Fruit fly (Drosophila melanogaster) whole organism, embryonic: Measurements from ENCODE around the gene GatB.

ENCODE experiments used
- Blimp-1 ChIP-seq: fragments of 200-800 bp; sonication (Bioruptor generic); optimal IDR thresholded peaks from 3 replicates; lab custom pipeline; 2018; ENCODE audit warnings: missing biosample characterization, missing genetic modification characterization, mild to moderate bottlenecking, moderate library complexity, missing genetic modification reagents
- CG10462 ChIP-seq: fragments of 200-800 bp; sonication (Bioruptor generic); optimal IDR thresholded peaks from 2 replicates; lab custom pipeline; 2016; ENCODE audit warnings: missing biosample characterization, missing genetic modification characterization
- CG11085 ChIP-seq: fragments of 200-800 bp; sonication (Bioruptor generic); IDR thresholded peaks from 2 replicates; pipeline ENCODE4 v1.3.6; 2022; ENCODE audit warnings: missing biosample characterization, missing genetic modification characterization
- CG11695 ChIP-seq: fragments of 200-800 bp; sonication (Bioruptor generic); IDR thresholded peaks from 3 replicates; pipeline ENCODE4 v1.3.6; 2022; ENCODE audit warnings: missing biosample characterization, missing genetic modification characterization
- CG11723 ChIP-seq: fragments of 200-800 bp; sonication (Bioruptor generic); optimal IDR thresholded peaks from 2 replicates; lab custom pipeline; 2017; ENCODE audit warnings: missing biosample characterization, mild to moderate bottlenecking, missing genetic modification characterization
- CG12104 ChIP-seq: fragments of 200-800 bp; sonication (Bioruptor generic); optimal IDR thresholded peaks from 3 replicates; lab custom pipeline; 2016; ENCODE audit warnings: missing biosample characterization, missing genetic modification characterization
- CG13296 ChIP-seq: fragments of 200-800 bp; sonication (Bioruptor generic); optimal IDR thresholded peaks from 3 replicates; lab custom pipeline; 2018; ENCODE audit warnings: missing biosample characterization, mild to moderate bottlenecking, missing genetic modification characterization
- CG13424 ChIP-seq: fragments of 200-800 bp; sonication (Bioruptor generic); optimal IDR thresholded peaks from 2 replicates; lab custom pipeline; 2019; ENCODE audit warnings: missing biosample characterization, mild to moderate bottlenecking, missing genetic modification characterization, moderate library complexity
- CG17612 ChIP-seq: fragments of 200-800 bp; sonication (Bioruptor generic); IDR thresholded peaks from 2 replicates; pipeline ENCODE4 v1.3.6; 2022; ENCODE audit warnings: missing biosample characterization, missing genetic modification characterization
- CG2712 ChIP-seq: fragments of 200-800 bp; optimal IDR thresholded peaks from 3 replicates; lab custom pipeline; 2019; ENCODE audit warnings: missing biosample characterization, mild to moderate bottlenecking, missing genetic modification characterization, moderate library complexity
- CG32772 ChIP-seq: fragments of 200-800 bp; sonication (Bioruptor generic); IDR thresholded peaks from 2 replicates; pipeline ENCODE4 v1.3.6; 2022; ENCODE audit warnings: missing biosample characterization, missing genetic modification characterization
- CG33557 ChIP-seq: fragments of 200-800 bp; sonication (Bioruptor generic); optimal IDR thresholded peaks from 2 replicates; lab custom pipeline; 2019; ENCODE audit warnings: missing biosample characterization, mild to moderate bottlenecking, missing genetic modification characterization, moderate library complexity
- CG3838 ChIP-seq: fragments of 200-800 bp; sonication (Bioruptor generic); optimal IDR thresholded peaks from 3 replicates; lab custom pipeline; 2016; ENCODE audit warnings: missing biosample characterization, missing genetic modification characterization
- CG4730 ChIP-seq: fragments of 200-800 bp; sonication (Bioruptor generic); IDR thresholded peaks from 2 replicates; pipeline ENCODE4 v1.3.6; 2022; ENCODE audit warnings: missing biosample characterization, missing genetic modification characterization
- CG4820 ChIP-seq: fragments of 200-800 bp; sonication (Bioruptor generic); optimal IDR thresholded peaks from 3 replicates; lab custom pipeline; 2016; ENCODE audit warnings: missing biosample characterization, missing genetic modification characterization
- CG6813 ChIP-seq: fragments of 200-800 bp; sonication (Bioruptor generic); optimal IDR thresholded peaks from 2 replicates; lab custom pipeline; 2017; ENCODE audit warnings: missing biosample characterization, missing genetic modification characterization, mild to moderate bottlenecking, moderate library complexity, missing genetic modification reagents
- Dek ChIP-seq: fragments of 200-800 bp; sonication (Bioruptor generic); optimal IDR thresholded peaks from 3 replicates; lab custom pipeline; 2019; ENCODE audit warnings: missing biosample characterization, mild to moderate bottlenecking, missing genetic modification characterization, moderate library complexity
- Doc2 ChIP-seq: fragments of 200-800 bp; sonication (Bioruptor generic); IDR thresholded peaks from 2 replicates; pipeline ENCODE4 v1.3.6; 2022; ENCODE audit warnings: missing biosample characterization, missing genetic modification characterization
- Drgx ChIP-seq: fragments of 200-800 bp; sonication (Bioruptor generic); IDR thresholded peaks from 2 replicates; pipeline ENCODE4 v1.3.6; 2022; ENCODE audit warnings: missing biosample characterization, missing genetic modification characterization
- E2f1 ChIP-seq: fragments of 200-800 bp; sonication (Bioruptor generic); IDR thresholded peaks from 2 replicates; pipeline ENCODE4 v1.3.6; 2022; ENCODE audit warnings: missing biosample characterization, missing genetic modification characterization
- E2f2 ChIP-seq: fragments of 200-800 bp; sonication (Bioruptor generic); IDR thresholded peaks from 2 replicates; pipeline ENCODE4 v1.3.6; 2022; ENCODE audit warnings: missing biosample characterization, missing genetic modification characterization
- ERR ChIP-seq: fragments of 200-800 bp; sonication (Bioruptor generic); optimal IDR thresholded peaks from 2 replicates; lab custom pipeline; 2016; ENCODE audit warnings: missing biosample characterization, missing genetic modification characterization
- Fer3 ChIP-seq: fragments of 200-800 bp; sonication (Bioruptor generic); optimal IDR thresholded peaks from 2 replicates; lab custom pipeline; 2018; ENCODE audit warnings: missing biosample characterization, mild to moderate bottlenecking, missing genetic modification characterization, moderate library complexity
- HHEX ChIP-seq: fragments of 200-800 bp; sonication (Bioruptor generic); optimal IDR thresholded peaks from 3 replicates; lab custom pipeline; 2017; ENCODE audit warnings: missing biosample characterization, mild to moderate bottlenecking, missing genetic modification characterization, missing genetic modification reagents
- MBD-R2 ChIP-seq: fragments of 200-800 bp; sonication (Bioruptor generic); IDR thresholded peaks from 2 replicates; pipeline ENCODE4 v1.3.6; 2022; ENCODE audit warnings: missing biosample characterization, missing genetic modification characterization
- NfI ChIP-seq: fragments of 200-800 bp; sonication (Bioruptor generic); optimal IDR thresholded peaks from 3 replicates; lab custom pipeline; 2018; ENCODE audit warnings: missing biosample characterization, mild to moderate bottlenecking, missing genetic modification characterization, moderate library complexity
- Tbp ChIP-seq: fragments of >200 bp; optimal IDR thresholded peaks from 2 replicates; lab custom pipeline; 2018; ENCODE audit warnings: missing biosample characterization, missing genetic modification characterization
- Xrp1 ChIP-seq: fragments of 200-800 bp; sonication (Bioruptor generic); IDR thresholded peaks from 2 replicates; pipeline ENCODE4 v1.3.6; 2022; ENCODE audit warnings: missing biosample characterization, missing genetic modification characterization
- abd-A ChIP-seq: fragments of 200-800 bp; sonication (Bioruptor generic); optimal IDR thresholded peaks from 3 replicates; lab custom pipeline; 2019; ENCODE audit warnings: missing biosample characterization, mild to moderate bottlenecking, missing genetic modification characterization, moderate library complexity
- ara ChIP-seq: fragments of 200-800 bp; sonication (Bioruptor generic); IDR thresholded peaks from 2 replicates; pipeline ENCODE4 v1.3.6; 2022; ENCODE audit warnings: missing biosample characterization, missing genetic modification characterization
- btn ChIP-seq: fragments of 200-800 bp; sonication (Bioruptor generic); optimal IDR thresholded peaks from 2 replicates; lab custom pipeline; 2016; ENCODE audit warnings: missing biosample characterization, missing genetic modification characterization
- cwo ChIP-seq: fragments of 200-800 bp; sonication (Bioruptor generic); optimal IDR thresholded peaks from 3 replicates; lab custom pipeline; 2017; ENCODE audit warnings: missing biosample characterization, missing genetic modification characterization, mild to moderate bottlenecking, moderate library complexity, missing genetic modification reagents
- dati ChIP-seq: fragments of 200-800 bp; sonication (Bioruptor generic); IDR thresholded peaks from 2 replicates; pipeline ENCODE4 v1.3.6; 2022; ENCODE audit warnings: missing biosample characterization, missing genetic modification characterization
- dimm ChIP-seq: fragments of 200-800 bp; sonication (Bioruptor generic); IDR thresholded peaks from 2 replicates; pipeline ENCODE4 v1.3.6; 2022; ENCODE audit warnings: missing biosample characterization, missing genetic modification characterization
- esg ChIP-seq: fragments of 200-800 bp; sonication (Bioruptor generic); conservative IDR thresholded peaks from 2 replicates; pipeline ENCODE4 v1.3.6; 2022; ENCODE audit warnings: missing biosample characterization, missing genetic modification characterization
- fd102C ChIP-seq: fragments of 200-800 bp; sonication (Bioruptor generic); optimal IDR thresholded peaks from 2 replicates; lab custom pipeline; 2018; ENCODE audit warnings: missing biosample characterization, mild to moderate bottlenecking, missing genetic modification characterization, moderate library complexity
- gcm ChIP-seq: fragments of 200-800 bp; sonication (Bioruptor generic); optimal IDR thresholded peaks from 2 replicates; lab custom pipeline; 2019; ENCODE audit warnings: missing biosample characterization, mild to moderate bottlenecking, missing genetic modification characterization, moderate library complexity
- grn ChIP-seq: fragments of 200-800 bp; sonication (Bioruptor generic); optimal IDR thresholded peaks from 3 replicates; lab custom pipeline; 2017; ENCODE audit warnings: missing biosample characterization, missing genetic modification characterization
- lmd ChIP-seq: fragments of 200-800 bp; sonication (Bioruptor generic); IDR thresholded peaks from 2 replicates; pipeline ENCODE4 v1.3.6; 2022; ENCODE audit warnings: missing biosample characterization, missing genetic modification characterization
- lola ChIP-seq, 3 experiments: fragments of >200 bp in 2 of 3; fragments of 200-800 bp in 1 of 3; sonication (Bioruptor generic) in 1 of 3; optimal IDR thresholded peaks; 2 replicates each; lab custom pipeline; 2017 to 2019; ENCODE audit warnings: missing biosample characterization in 3 of 3, missing genetic modification characterization in 3 of 3, mild to moderate bottlenecking in 1 of 3, moderate library complexity in 1 of 3
- pan ChIP-seq, 4 experiments: fragments of >200 bp in 3 of 4; fragments of 200-800 bp in 1 of 4; sonication (Bioruptor generic) in 1 of 4; optimal IDR thresholded peaks in 3 of 4; IDR thresholded peaks in 1 of 4; 2 replicates each; pipeline versions ENCODE4 v1.3.6 to Lab custom; 2017 to 2022; ENCODE audit warnings: missing biosample characterization in 2 of 4, missing genetic modification characterization in 2 of 4, mixed read lengths in 1 of 4
- pfk ChIP-seq: fragments of 200-800 bp; sonication (Bioruptor generic); optimal IDR thresholded peaks from 2 replicates; lab custom pipeline; 2018; ENCODE audit warnings: missing biosample characterization, mild to moderate bottlenecking, missing genetic modification characterization, moderate library complexity
- ranshi ChIP-seq: fragments of 200-800 bp; sonication (Bioruptor generic); IDR thresholded peaks from 2 replicates; pipeline ENCODE4 v1.3.6; 2022; ENCODE audit warnings: missing biosample characterization, missing genetic modification characterization
- ro ChIP-seq: fragments of 200-800 bp; sonication (Bioruptor generic); IDR thresholded peaks from 2 replicates; pipeline ENCODE4 v1.3.6; 2022; ENCODE audit warnings: missing biosample characterization, missing genetic modification characterization
- salm ChIP-seq: fragments of 200-800 bp; sonication (Bioruptor generic); optimal IDR thresholded peaks from 2 replicates; lab custom pipeline; 2018; ENCODE audit warnings: missing biosample characterization, mild to moderate bottlenecking, missing genetic modification characterization
- sima ChIP-seq: fragments of 200-800 bp; sonication (Bioruptor generic); optimal IDR thresholded peaks from 2 replicates; lab custom pipeline; 2016; ENCODE audit warnings: missing biosample characterization, missing genetic modification characterization
- sisA ChIP-seq: fragments of 200-800 bp; sonication (Bioruptor generic); IDR thresholded peaks from 2 replicates; pipeline ENCODE4 v1.3.6; 2022; ENCODE audit warnings: missing biosample characterization, missing genetic modification characterization
- tll ChIP-seq, 2 experiments: fragments of 200-800 bp in 1 of 2; fragments of >200 bp in 1 of 2; sonication (Bioruptor generic) in 1 of 2; optimal IDR thresholded peaks; 2 replicates each; lab custom pipeline; 2017 to 2019; ENCODE audit warnings: missing biosample characterization in 2 of 2, missing genetic modification characterization in 2 of 2, mild to moderate bottlenecking in 1 of 2, moderate library complexity in 1 of 2
- vnd ChIP-seq: fragments of 200-800 bp; sonication (Bioruptor generic); IDR thresholded peaks from 3 replicates; pipeline ENCODE4 v1.3.6; 2022; ENCODE audit warnings: missing biosample characterization, missing genetic modification characterization; ENCODE audit not compliant: partially characterized antibody

GatB gene

DNA sequence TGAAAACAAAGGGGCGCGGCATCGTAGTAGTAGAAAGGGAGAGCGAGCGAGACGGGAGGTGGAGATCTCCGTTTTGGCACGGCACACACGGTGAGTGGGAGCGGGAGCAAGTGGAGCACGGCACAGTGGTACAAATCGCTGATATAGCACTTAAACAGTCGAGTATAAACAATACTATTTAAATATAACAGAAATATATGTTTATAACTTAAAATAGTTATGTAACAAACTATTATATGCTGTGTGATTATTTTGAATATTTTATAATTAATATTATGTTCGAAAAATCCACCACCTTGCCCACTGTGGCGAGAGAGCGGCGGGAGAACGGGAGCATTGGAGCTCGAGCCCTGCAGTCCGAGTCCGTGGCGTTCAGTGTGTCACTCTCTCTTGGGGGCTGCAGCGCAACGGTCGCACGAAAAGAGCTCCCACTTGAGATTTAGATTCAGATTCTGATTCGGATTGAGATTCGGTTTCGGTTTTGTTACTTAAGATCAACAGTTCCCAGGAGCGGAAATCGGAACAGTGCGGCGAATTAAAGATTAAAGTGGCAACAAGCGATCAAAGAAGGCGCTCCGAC lies 11.0 kb upstream of the GatB start, which contains the start of gene Kal1 (continued):
- TF ChIP-seq lola (GFP tag; optimal IDR thresholded peaks at IDR 0.05; lab: Kevin White, UChicago) (peak in 1 of 3 experiments; percentile 90), ro (GFP tag; lab: Robert Waterston, UW) (peak; percentile 78), dati (peak; percentile 51; the same call in 1 of the 2 replicates), NfI (GFP tag; lab: Kevin White, UChicago) (peak; percentile 83), Xrp1 (peak; percentile 97), CG11085 (GFP tag; lab: Robert Waterston, UW) (0 out of 2 replicates have a peak, but pooled peaks have one; percentile 39), CG4820 (GFP tag; lab: Kevin White, UChicago) (peak; percentile 88), tll (GFP tag; optimal IDR thresholded peaks at IDR 0.05; lab: Kevin White, UChicago) (no peak), Drgx (GFP tag; lab: Robert Waterston, UW) (peak; percentile 99), pfk (GFP tag; lab: Kevin White, UChicago) (no peak), dimm (GFP tag; lab: Robert Waterston, UW) (peak; percentile 83), CG17612 (GFP tag; lab: Robert Waterston, UW) (peak; percentile 44; the same call in 1 of the 2 replicates), abd-A (tag; lab: Kevin White, UChicago) (no peak), esg (GFP tag; lab: Robert Waterston, UW) (peak; percentile 86), ERR (GFP tag; lab: Kevin White, UChicago) (no peak), fd102C (peak; percentile 30), lmd (peak; percentile 90), Doc2 (GFP tag; lab: Robert Waterston, UW) (peak; percentile 65; the same call in 1 of the 2 replicates), Blimp-1 (GFP tag; lab: Kevin White, UChicago) (peak; percentile 96), CG6813 (GFP tag; lab: Kevin White, UChicago) (peak; percentile 91), HHEX (GFP tag; lab: Kevin White, UChicago) (peak; percentile 91), CG10462 (GFP tag; lab: Kevin White, UChicago) (peak; percentile 72), btn (GFP tag; lab: Kevin White, UChicago) (no peak), Fer3 (peak; percentile 88), E2f2 (GFP tag; lab: Robert Waterston, UW) (peak; percentile 78), gcm (GFP tag; lab: Kevin White, UChicago) (peak; percentile 95), sima (GFP tag; lab: Kevin White, UChicago) (no peak), CG12104 (GFP tag; lab: Kevin White, UChicago) (peak; percentile 80), CG11723 (peak; percentile 91), Tbp (no peak), CG3838 (GFP tag; lab: Kevin White, UChicago) (no peak), grn (GFP tag; lab: Kevin White, UChicago) (peak; percentile 11), ranshi (GFP tag; lab: Robert Waterston, UW) (peak; percentile 90), sisA (GFP tag; lab: Robert Waterston, UW) (peak; percentile 90), MBD-R2 (GFP tag; lab: Robert Waterston, UW) (peak; percentile 58), Dek (tag; lab: Kevin White, UChicago) (peak; percentile 61), CG32772 (GFP tag; lab: Robert Waterston, UW) (peak; percentile 93), CG4730 (GFP tag; lab: Robert Waterston, UW) (peak; percentile 84), CG13296 (GFP tag; lab: Kevin White, UChicago) (peak; percentile 88), pan (optimal IDR thresholded peaks at IDR 0.05; lab: Kevin White, UChicago) (no peak), pan (GFP tag; optimal IDR thresholded peaks at IDR 0.05 in 1 of 2, IDR thresholded peaks at IDR 0.05 in 1 of 2) (peak in 1 of 2 experiments; percentile 94), CG33557 (GFP tag; lab: Kevin White, UChicago) (peak; percentile 86), salm (tag; lab: Kevin White, UChicago) (peak; percentile 94), cwo (GFP tag; lab: Kevin White, UChicago) (peak; percentile 82), ara (GFP tag; lab: Robert Waterston, UW) (peak; percentile 92), CG13424 (tag; lab: Kevin White, UChicago) (peak; percentile 95), vnd (GFP tag; lab: Robert Waterston, UW) (peak; percentile 47; the same call in 2 of the 3 replicates), CG2712 (peak; percentile 97), CG11695 (peak; percentile 95), E2f1 (GFP tag; lab: Robert Waterston, UW) (peak; percentile 88)
